Fruit fly (Drosophila melanogaster): ENCODE data around the gene CG1239.

DNA sequence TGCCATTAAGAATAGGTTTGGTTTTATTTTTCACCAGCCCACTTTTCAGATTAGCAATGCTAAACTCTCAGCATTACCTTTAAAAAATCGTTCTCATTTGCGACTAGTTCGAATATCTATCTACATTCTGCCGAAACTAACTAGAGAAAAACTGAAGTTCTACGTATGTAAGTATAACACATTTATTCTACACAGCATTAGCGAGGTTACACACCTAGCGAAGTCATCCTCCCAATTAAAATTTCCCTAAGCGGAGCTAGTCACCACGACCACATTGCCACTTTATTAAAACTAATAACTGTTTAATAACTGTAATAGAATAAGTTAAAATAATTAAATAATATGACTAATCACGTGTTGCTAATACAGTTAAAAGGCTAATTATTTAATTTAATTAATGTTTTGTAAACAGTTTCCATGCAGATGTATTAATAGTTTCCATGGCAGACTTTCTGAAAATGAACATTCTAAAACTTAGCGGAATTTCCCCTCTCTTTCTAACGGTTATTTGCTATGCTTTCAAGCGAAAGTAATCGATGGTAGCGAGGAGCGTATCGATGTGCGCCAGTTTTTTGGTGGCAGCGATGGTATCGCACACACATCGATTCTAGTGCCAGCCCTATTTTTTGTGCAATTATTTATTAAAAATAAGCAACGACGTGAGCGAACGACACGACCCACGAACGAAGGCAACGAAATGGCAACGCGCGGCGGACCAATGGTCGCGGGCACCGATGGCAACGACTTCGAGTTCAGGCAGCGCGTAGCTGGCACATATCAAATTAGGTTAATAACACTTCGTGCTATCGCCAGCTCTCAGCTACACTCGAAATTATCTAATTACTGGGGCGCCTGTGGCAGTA lies 45.6 kb downstream of the CG1239 start, which contains the start of gene jagn:
- no peak for TF ChIP-seq Atf3 (GFP tag; optimal IDR thresholded peaks at IDR 0.05)
- no peak for TF ChIP-seq Hr78 (GFP tag; optimal IDR thresholded peaks at IDR 0.05)
- TF ChIP-seq CG1233 (GFP tag; optimal IDR thresholded peaks at IDR 0.05) = peak; percentile 59
- peak; percentile 53 for TF ChIP-seq CG15601 (tag; optimal IDR thresholded peaks at IDR 0.05)
- TF ChIP-seq inv (GFP tag; IDR thresholded peaks at IDR 0.05; ENCODE audit: partially characterized antibody) = peak; percentile 100
- peak; percentile 41 for TF ChIP-seq Nf-YB (GFP tag; optimal IDR thresholded peaks at IDR 0.05)
- peak; percentile 31 for TF ChIP-seq psq (GFP tag; optimal IDR thresholded peaks at IDR 0.05)
- TF ChIP-seq usp (GFP tag; optimal IDR thresholded peaks at IDR 0.05) = no peak
- TF ChIP-seq bcd (GFP tag; optimal IDR thresholded peaks at IDR 0.05) = peak; percentile 61
- TF ChIP-seq CG1832 (GFP tag; optimal IDR thresholded peaks at IDR 0.05) = peak; percentile 14
- peak; percentile 70; the same call in 2 of the 3 replicates for TF ChIP-seq CG17361 (GFP tag; IDR thresholded peaks at IDR 0.05)
- TF ChIP-seq CG32767 (GFP tag; IDR thresholded peaks at IDR 0.05) = no peak
- peak; percentile 93 for TF ChIP-seq MESR4 (GFP tag; optimal IDR thresholded peaks at IDR 0.05)
